Fruit fly (Drosophila melanogaster) whole organism, embryonic: ENCODE results near the gene Sf3a2.
A peak's percentile ranks its signal among the peaks of the same experiment; 100 is the strongest.

Source experiments
- Ada2b ChIP-seq: fragments of 200-800 bp; sonication (Bioruptor generic); IDR thresholded peaks from 2 replicates; pipeline ENCODE4 v1.3.6; 2022; ENCODE audit warnings: missing biosample characterization, missing genetic modification characterization
- Adf1 ChIP-seq: fragments of 200-800 bp; sonication (Bioruptor generic); IDR thresholded peaks from 2 replicates; pipeline ENCODE4 v1.3.6; 2022; ENCODE audit warnings: missing biosample characterization, missing genetic modification characterization
- Bgb ChIP-seq: fragments of 200-800 bp; sonication (Bioruptor generic); IDR thresholded peaks from 2 replicates; pipeline ENCODE4 v1.3.6; 2022; ENCODE audit warnings: missing biosample characterization, missing genetic modification characterization; ENCODE audit not compliant: partially characterized antibody
- CG10979 ChIP-seq: fragments of 200-800 bp; sonication (Bioruptor generic); optimal IDR thresholded peaks from 2 replicates; lab custom pipeline; 2018; ENCODE audit warnings: missing biosample characterization, mild to moderate bottlenecking, missing genetic modification characterization, moderate library complexity
- CG15073 ChIP-seq: fragments of 200-800 bp; sonication (Bioruptor generic); optimal IDR thresholded peaks from 2 replicates; lab custom pipeline; 2016; ENCODE audit warnings: missing biosample characterization, missing genetic modification characterization
- CG15696 ChIP-seq: fragments of 200-800 bp; sonication (Bioruptor generic); optimal IDR thresholded peaks from 2 replicates; lab custom pipeline; 2019; ENCODE audit warnings: missing biosample characterization, mild to moderate bottlenecking, missing genetic modification characterization, moderate library complexity
- CG2116 ChIP-seq: fragments of 200-800 bp; sonication (Bioruptor generic); optimal IDR thresholded peaks from 3 replicates; lab custom pipeline; 2018; ENCODE audit warnings: missing biosample characterization, mild to moderate bottlenecking, missing genetic modification characterization
- CG2199 ChIP-seq: fragments of 200-800 bp; sonication (Bioruptor generic); IDR thresholded peaks from 3 replicates; pipeline ENCODE4 v1.3.6; 2022; ENCODE audit warnings: missing biosample characterization, missing genetic modification characterization
- CG2712 ChIP-seq: fragments of 200-800 bp; optimal IDR thresholded peaks from 3 replicates; lab custom pipeline; 2019; ENCODE audit warnings: missing biosample characterization, mild to moderate bottlenecking, missing genetic modification characterization, moderate library complexity
- CG3163 ChIP-seq: fragments of 200-800 bp; sonication (Bioruptor generic); optimal IDR thresholded peaks from 3 replicates; lab custom pipeline; 2016; ENCODE audit warnings: missing biosample characterization, missing genetic modification characterization
- CG34376 ChIP-seq: fragments of 200-800 bp; sonication (Bioruptor generic); optimal IDR thresholded peaks from 2 replicates; lab custom pipeline; 2018; ENCODE audit warnings: missing biosample characterization, mild to moderate bottlenecking, missing genetic modification characterization
- CG4424 ChIP-seq: fragments of 200-800 bp; sonication (Bioruptor generic); optimal IDR thresholded peaks from 3 replicates; lab custom pipeline; 2016; ENCODE audit warnings: missing biosample characterization, missing genetic modification characterization
- CG6272 ChIP-seq: fragments of 200-800 bp; sonication (Bioruptor generic); IDR thresholded peaks from 2 replicates; pipeline ENCODE4 v1.3.6; 2022; ENCODE audit warnings: missing biosample characterization, missing genetic modification characterization
- CG6683 ChIP-seq: fragments of 200-800 bp; sonication (Bioruptor generic); optimal IDR thresholded peaks from 2 replicates; lab custom pipeline; 2017; ENCODE audit warnings: missing biosample characterization, mild to moderate bottlenecking, missing genetic modification characterization, missing genetic modification reagents
- CG7271 ChIP-seq: fragments of 200-800 bp; sonication (Bioruptor generic); optimal IDR thresholded peaks from 2 replicates; lab custom pipeline; 2018; ENCODE audit warnings: missing biosample characterization, mild to moderate bottlenecking, missing genetic modification characterization, moderate library complexity
- CG7963 ChIP-seq: fragments of 200-800 bp; sonication (Bioruptor generic); IDR thresholded peaks from 3 replicates; pipeline ENCODE4 v1.3.6; 2022; ENCODE audit warnings: missing biosample characterization, missing genetic modification characterization; ENCODE audit not compliant: partially characterized antibody
- CG7987 ChIP-seq: fragments of 200-800 bp; sonication (Bioruptor generic); optimal IDR thresholded peaks from 2 replicates; lab custom pipeline; 2018; ENCODE audit warnings: missing biosample characterization, mild to moderate bottlenecking, missing genetic modification characterization, moderate library complexity
- CG8089 ChIP-seq: fragments of 200-800 bp; sonication (Bioruptor generic); optimal IDR thresholded peaks from 3 replicates; lab custom pipeline; 2016; ENCODE audit warnings: missing biosample characterization, missing genetic modification characterization
- CG8290 ChIP-seq, 3 experiments: fragments of 200-800 bp; sonication (Bioruptor generic); optimal IDR thresholded peaks; 2 replicates each; lab custom pipeline; 2016 to 2019; ENCODE audit warnings: missing biosample characterization in 3 of 3, missing genetic modification characterization in 3 of 3, mild to moderate bottlenecking in 2 of 3, moderate library complexity in 1 of 3
- CG8924 ChIP-seq: fragments of 200-800 bp; optimal IDR thresholded peaks from 3 replicates; lab custom pipeline; 2019; ENCODE audit warnings: missing biosample characterization, mild to moderate bottlenecking, missing genetic modification characterization, moderate library complexity
- CoRest ChIP-seq: fragments of 200-800 bp; sonication (Bioruptor generic); optimal IDR thresholded peaks from 3 replicates; lab custom pipeline; 2018; ENCODE audit warnings: missing biosample characterization, mild to moderate bottlenecking, missing genetic modification characterization, moderate library complexity
- Doc2 ChIP-seq: fragments of 200-800 bp; sonication (Bioruptor generic); IDR thresholded peaks from 2 replicates; pipeline ENCODE4 v1.3.6; 2022; ENCODE audit warnings: missing biosample characterization, missing genetic modification characterization
- Dp ChIP-seq: fragments of 200-800 bp; sonication (Bioruptor generic); optimal IDR thresholded peaks from 2 replicates; lab custom pipeline; 2018; ENCODE audit warnings: missing biosample characterization, mild to moderate bottlenecking, missing genetic modification characterization, moderate library complexity
- Ets65A ChIP-seq: fragments of 200-800 bp; sonication (Bioruptor generic); peaks from one replicate; lab custom pipeline; 2016; ENCODE audit warnings: missing biosample characterization, missing genetic modification characterization
- H2.0 ChIP-seq: fragments of 200-800 bp; sonication (Bioruptor generic); IDR thresholded peaks from 2 replicates; pipeline ENCODE4 v1.3.6; 2022; ENCODE audit warnings: missing biosample characterization, missing genetic modification characterization
- HLH4C ChIP-seq: fragments of 200-800 bp; sonication (Bioruptor generic); IDR thresholded peaks from 3 replicates; pipeline ENCODE4 v1.3.6; 2022; ENCODE audit warnings: missing biosample characterization, missing genetic modification characterization; ENCODE audit not compliant: partially characterized antibody
- Hmr ChIP-seq: fragments of 200-800 bp; sonication (Bioruptor generic); optimal IDR thresholded peaks from 3 replicates; lab custom pipeline; 2017; ENCODE audit warnings: mild to moderate bottlenecking, missing biosample characterization, missing genetic modification reagents, missing genetic modification characterization
- Meics ChIP-seq: fragments of 200-800 bp; sonication (Bioruptor generic); optimal IDR thresholded peaks from 2 replicates; lab custom pipeline; 2017; ENCODE audit warnings: missing biosample characterization, mild to moderate bottlenecking, missing genetic modification characterization
- Myb ChIP-seq: fragments of 200-800 bp; sonication (Bioruptor generic); optimal IDR thresholded peaks from 2 replicates; lab custom pipeline; 2016; ENCODE audit warnings: missing biosample characterization, missing genetic modification characterization
- Oaz ChIP-seq: fragments of 200-800 bp; sonication (Bioruptor generic); IDR thresholded peaks from 2 replicates; pipeline ENCODE4 v1.3.6; 2022; ENCODE audit warnings: missing biosample characterization, missing genetic modification characterization
- amos ChIP-seq: fragments of 200-800 bp; sonication (Bioruptor generic); IDR thresholded peaks from 2 replicates; pipeline ENCODE4 v1.3.6; 2022; ENCODE audit warnings: missing biosample characterization, missing genetic modification characterization; ENCODE audit not compliant: partially characterized antibody
- aop ChIP-seq: fragments of 200-800 bp; sonication (Bioruptor generic); IDR thresholded peaks from 2 replicates; pipeline ENCODE4 v1.3.6; 2022; ENCODE audit warnings: missing biosample characterization, missing genetic modification characterization
- ci ChIP-seq: fragments of 200-800 bp; sonication (Bioruptor generic); IDR thresholded peaks from 3 replicates; pipeline ENCODE4 v1.3.6; 2022; ENCODE audit warnings: missing biosample characterization, missing genetic modification characterization
- crc ChIP-seq: fragments of 200-800 bp; sonication (Bioruptor generic); optimal IDR thresholded peaks from 2 replicates; lab custom pipeline; 2016; ENCODE audit warnings: missing biosample characterization, missing genetic modification characterization
- cwo ChIP-seq: fragments of 200-800 bp; sonication (Bioruptor generic); optimal IDR thresholded peaks from 3 replicates; lab custom pipeline; 2017; ENCODE audit warnings: missing biosample characterization, missing genetic modification characterization, mild to moderate bottlenecking, moderate library complexity, missing genetic modification reagents
- danr ChIP-seq: fragments of 200-800 bp; sonication (Bioruptor generic); IDR thresholded peaks from 2 replicates; pipeline ENCODE4 v1.3.6; 2022; ENCODE audit warnings: missing biosample characterization, missing genetic modification characterization
- dm ChIP-seq: fragments of 200-800 bp; sonication (Bioruptor generic); optimal IDR thresholded peaks from 3 replicates; lab custom pipeline; 2016; ENCODE audit warnings: missing biosample characterization, missing genetic modification characterization
- en ChIP-seq: fragments of 200-800 bp; sonication (Bioruptor generic); optimal IDR thresholded peaks from 2 replicates; lab custom pipeline; 2016; ENCODE audit warnings: missing biosample characterization, missing genetic modification characterization
- esg ChIP-seq: fragments of 200-800 bp; sonication (Bioruptor generic); conservative IDR thresholded peaks from 2 replicates; pipeline ENCODE4 v1.3.6; 2022; ENCODE audit warnings: missing biosample characterization, missing genetic modification characterization
- gsb ChIP-seq: fragments of 200-800 bp; sonication (Bioruptor generic); IDR thresholded peaks from 2 replicates; pipeline ENCODE4 v1.3.6; 2022; ENCODE audit warnings: missing biosample characterization, missing genetic modification characterization
- insv ChIP-seq, 2 experiments: fragments of 200-800 bp; sonication (Bioruptor generic); optimal IDR thresholded peaks; 3 replicates each; lab custom pipeline; 2016 to 2018; ENCODE audit warnings: missing biosample characterization in 2 of 2, missing genetic modification characterization in 2 of 2
- jumu ChIP-seq: fragments of 200-800 bp; sonication (Bioruptor generic); optimal IDR thresholded peaks from 3 replicates; lab custom pipeline; 2016; ENCODE audit warnings: missing biosample characterization, missing genetic modification characterization
- phol ChIP-seq: fragments of 200-800 bp; sonication (Bioruptor generic); optimal IDR thresholded peaks from 3 replicates; lab custom pipeline; 2018; ENCODE audit warnings: missing biosample characterization, mild to moderate bottlenecking, missing genetic modification characterization, moderate library complexity
- pita ChIP-seq: fragments of 200-800 bp; sonication (Bioruptor generic); optimal IDR thresholded peaks from 2 replicates; lab custom pipeline; 2017; ENCODE audit warnings: missing biosample characterization, mild to moderate bottlenecking, missing genetic modification characterization
- pzg ChIP-seq: fragments of 200-800 bp; sonication (Bioruptor generic); optimal IDR thresholded peaks from 3 replicates; lab custom pipeline; 2018; ENCODE audit warnings: missing biosample characterization, mild to moderate bottlenecking, missing genetic modification characterization, moderate library complexity
- sens ChIP-seq: fragments of 200-800 bp; sonication (Bioruptor generic); peaks from one replicate; lab custom pipeline; 2016; ENCODE audit warnings: missing biosample characterization, missing genetic modification characterization
- seq ChIP-seq: fragments of 200-800 bp; sonication (Bioruptor generic); IDR thresholded peaks from 2 replicates; pipeline ENCODE4 v1.3.6; 2022; ENCODE audit warnings: missing biosample characterization, missing genetic modification characterization
- tap ChIP-seq: fragments of 200-800 bp; optimal IDR thresholded peaks from 3 replicates; lab custom pipeline; 2019; ENCODE audit warnings: missing biosample characterization, mild to moderate bottlenecking, missing genetic modification characterization, moderate library complexity
- tll ChIP-seq, 2 experiments: fragments of 200-800 bp in 1 of 2; fragments of >200 bp in 1 of 2; sonication (Bioruptor generic) in 1 of 2; optimal IDR thresholded peaks; 2 replicates each; lab custom pipeline; 2017 to 2019; ENCODE audit warnings: missing biosample characterization in 2 of 2, missing genetic modification characterization in 2 of 2, mild to moderate bottlenecking in 1 of 2, moderate library complexity in 1 of 2

The Sf3a2 gene

DNA sequence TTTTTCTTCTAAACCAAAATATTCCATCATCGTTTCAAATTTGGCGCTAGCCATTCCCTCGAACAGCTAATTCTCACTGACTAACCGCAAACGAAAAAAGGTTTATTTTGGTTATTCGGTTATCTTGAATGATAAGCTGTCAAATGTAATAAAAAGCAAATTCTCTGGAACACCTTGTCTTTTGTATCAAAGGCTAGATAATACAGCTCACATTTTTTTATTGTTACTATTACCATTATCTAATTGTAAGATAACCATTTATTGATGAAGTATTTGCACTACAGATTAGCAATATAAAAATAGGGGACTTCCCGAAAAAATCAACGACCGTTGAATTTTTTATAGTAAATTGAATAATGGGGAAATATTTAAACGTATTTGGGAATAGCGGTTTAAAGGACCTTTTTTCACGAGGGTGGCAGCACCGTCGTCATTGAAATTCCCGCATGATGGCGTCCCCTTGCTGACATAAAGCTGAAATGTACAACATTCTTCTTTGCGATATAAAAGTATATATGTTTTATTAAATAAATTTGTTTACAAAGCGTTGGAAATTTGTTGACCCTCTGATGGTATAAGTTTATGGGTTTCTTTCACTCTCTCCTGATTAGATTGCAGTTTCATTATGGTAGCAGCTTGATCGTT lies 47.6 kb upstream of the Sf3a2 start, which contains the start of gene CG32107 (continued):
- TF ChIP-seq gsb (no peak), phol (tag; lab: Kevin White, UChicago) (peak; percentile 81), CG7963 (GFP tag; lab: Robert Waterston, UW) (no peak), Doc2 (GFP tag; lab: Robert Waterston, UW) (no peak), CG15073 (GFP tag; lab: Kevin White, UChicago) (no peak), CG7987 (GFP tag; lab: Kevin White, UChicago) (no peak), Adf1 (GFP tag; lab: Robert Waterston, UW) (no peak), CG6683 (no peak), esg (no peak), Dp (GFP tag; lab: Kevin White, UChicago) (peak; percentile 26), amos (GFP tag; lab: Robert Waterston, UW) (peak; percentile 36; the same call in 1 of the 2 replicates), CG2712 (tag; lab: Kevin White, UChicago) (peak; percentile 48), CG8290 (GFP tag; optimal IDR thresholded peaks at IDR 0.05; lab: Kevin White, UChicago) (peak; percentile 7), CG8290 (tag; optimal IDR thresholded peaks at IDR 0.05; lab: Kevin White, UChicago) (no peak), Bgb (peak; percentile 34; the same call in 1 of the 2 replicates), CG34376 (GFP tag; lab: Kevin White, UChicago) (peak; percentile 9), CG10979 (tag; lab: Kevin White, UChicago) (no peak), sens (GFP tag; lab: Kevin White, UChicago) (peak; percentile 82), CoRest (peak; percentile 31), cwo (no peak), HLH4C (GFP tag; lab: Robert Waterston, UW) (no peak), CG15696 (tag; lab: Kevin White, UChicago) (peak; percentile 42), Myb (GFP tag; lab: Kevin White, UChicago) (peak; percentile 57), pita (GFP tag; lab: Kevin White, UChicago) (peak; percentile 17), dm (GFP tag; lab: Kevin White, UChicago) (no peak), CG6272 (GFP tag; lab: Robert Waterston, UW) (no peak), CG4424 (peak; percentile 19), CG7271 (peak; percentile 17), jumu (no peak), aop (GFP tag; lab: Robert Waterston, UW) (no peak), seq (GFP tag; lab: Robert Waterston, UW) (no peak), H2.0 (GFP tag; lab: Robert Waterston, UW) (no peak), Meics (GFP tag; lab: Kevin White, UChicago) (no peak), crc (GFP tag; lab: Kevin White, UChicago) (no peak), tap (tag; lab: Kevin White, UChicago) (no peak), CG3163 (GFP tag; lab: Kevin White, UChicago) (no peak), CG8924 (no peak), tll (GFP tag; optimal IDR thresholded peaks at IDR 0.05; lab: Kevin White, UChicago) (no peak), insv (GFP tag; optimal IDR thresholded peaks at IDR 0.05; lab: Kevin White, UChicago) (peak in 1 of 2 experiments; percentile 13), danr (GFP tag; lab: Robert Waterston, UW) (no peak), en (GFP tag; lab: Kevin White, UChicago) (no peak), ci (GFP tag; lab: Robert Waterston, UW) (no peak), CG2116 (GFP tag; lab: Kevin White, UChicago) (peak; percentile 40), pzg (GFP tag; lab: Kevin White, UChicago) (peak; percentile 1), Oaz (no peak), CG8089 (GFP tag; lab: Kevin White, UChicago) (no peak), Ets65A (GFP tag; lab: Kevin White, UChicago) (peak; percentile 30), Ada2b (no peak), Hmr (GFP tag; lab: Kevin White, UChicago) (peak; percentile 16), CG2199 (GFP tag; lab: Robert Waterston, UW) (peak; percentile 95)
